Worm (Caenorhabditis elegans) whole organism, L2 larva: Measurements from ENCODE around the gene Y102A5C.2.
A peak's percentile ranks its signal among the peaks of the same experiment; 100 is the strongest.

Source experiments
- F13H6.1 ChIP-seq: sonication (generic microtip); optimal IDR thresholded peaks from 2 replicates; lab custom pipeline; 2016; ENCODE audit warnings: missing genetic modification characterization, missing compliant biosample characterization
- R02D3.7 ChIP-seq: fragments of 150-350 bp; optimal IDR thresholded peaks from 2 replicates; lab custom pipeline; 2014; ENCODE audit warnings: missing biosample characterization, missing genetic modification characterization
- Y55F3AM.14 ChIP-seq: fragments of 200-800 bp; sonication (Bioruptor generic); optimal IDR thresholded peaks from 2 replicates; lab custom pipeline; 2018; ENCODE audit warnings: mild to moderate bottlenecking, missing genetic modification characterization, missing compliant biosample characterization
- ZK546.5 ChIP-seq: sonication (generic microtip); optimal IDR thresholded peaks from 2 replicates; lab custom pipeline; 2017; ENCODE audit warnings: missing biosample characterization, missing genetic modification characterization
- aly-2 ChIP-seq: fragments of 150-350 bp; optimal IDR thresholded peaks from 2 replicates; lab custom pipeline; 2014; ENCODE audit warnings: missing biosample characterization, missing genetic modification characterization
- ama-1 ChIP-seq: fragments of 150-350 bp; optimal IDR thresholded peaks from 2 replicates; lab custom pipeline; 2018; ENCODE audit warnings: inconsistent platforms
- blmp-1 ChIP-seq: sonication (generic microtip); optimal IDR thresholded peaks from 2 replicates; lab custom pipeline; 2017; ENCODE audit warnings: missing genetic modification characterization, mild to moderate bottlenecking, missing compliant biosample characterization, antibody characterized with exemption, moderate library complexity; ENCODE audit not compliant: insufficient read depth
- ceh-82 ChIP-seq: fragments of 150-350 bp; optimal IDR thresholded peaks from 2 replicates; lab custom pipeline; 2014; ENCODE audit warnings: missing biosample characterization, missing genetic modification characterization
- crh-2 ChIP-seq: sonication (generic microtip); optimal IDR thresholded peaks from 2 replicates; lab custom pipeline; 2017; ENCODE audit warnings: missing biosample characterization, missing genetic modification characterization
- dmd-4 ChIP-seq: sonication (generic microtip); optimal IDR thresholded peaks from 2 replicates; lab custom pipeline; 2017; ENCODE audit warnings: missing biosample characterization, missing genetic modification characterization
- egl-27 ChIP-seq: sonication (generic microtip); optimal IDR thresholded peaks from 3 replicates; lab custom pipeline; 2017; ENCODE audit warnings: missing biosample characterization, missing genetic modification reagents, missing genetic modification characterization
- elt-1 ChIP-seq: fragments of 150-350 bp; optimal IDR thresholded peaks from 2 replicates; lab custom pipeline; 2014; ENCODE audit warnings: missing biosample characterization, missing genetic modification characterization
- fos-1 ChIP-seq: fragments of 150-350 bp; optimal IDR thresholded peaks from 2 replicates; lab custom pipeline; 2014; ENCODE audit warnings: missing biosample characterization, missing genetic modification characterization
- lin-11 ChIP-seq: fragments of 150-350 bp; sonication (generic microtip); optimal IDR thresholded peaks from 2 replicates; lab custom pipeline; 2014; ENCODE audit warnings: missing biosample characterization, missing genetic modification characterization, inconsistent platforms, mixed read lengths
- lin-13 ChIP-seq: fragments of 150-350 bp; optimal IDR thresholded peaks from 2 replicates; lab custom pipeline; 2014; ENCODE audit warnings: missing biosample characterization, missing genetic modification reagents, missing genetic modification characterization
- lin-39 ChIP-seq: fragments of 150-350 bp; optimal IDR thresholded peaks from 2 replicates; lab custom pipeline; 2014; ENCODE audit warnings: missing biosample characterization, missing genetic modification reagents, missing genetic modification characterization
- lsy-2 ChIP-seq, 2 experiments: fragments of 150-350 bp in 1 of 2; sonication (generic microtip) in 1 of 2; optimal IDR thresholded peaks; 2 replicates each; lab custom pipeline; 2014 to 2017; ENCODE audit warnings: missing biosample characterization in 2 of 2, missing genetic modification characterization in 2 of 2
- mab-5 ChIP-seq: fragments of 150-350 bp; optimal IDR thresholded peaks from 2 replicates; lab custom pipeline; 2014; ENCODE audit warnings: missing biosample characterization, missing genetic modification characterization
- mbf-1 ChIP-seq: sonication (generic microtip); optimal IDR thresholded peaks from 2 replicates; lab custom pipeline; 2017; ENCODE audit warnings: missing biosample characterization, missing genetic modification characterization
- mdl-1 ChIP-seq, 2 experiments: fragments of 150-350 bp in 1 of 2; sonication (generic microtip) in 1 of 2; optimal IDR thresholded peaks; 2 replicates each; lab custom pipeline; 2017; ENCODE audit warnings: missing biosample characterization in 2 of 2, missing genetic modification characterization in 2 of 2
- nhr-10 ChIP-seq: sonication (generic microtip); optimal IDR thresholded peaks from 2 replicates; lab custom pipeline; 2017; ENCODE audit warnings: missing biosample characterization, missing genetic modification characterization
- nhr-129 ChIP-seq: fragments of 150-350 bp; optimal IDR thresholded peaks from 2 replicates; lab custom pipeline; 2014; ENCODE audit warnings: missing biosample characterization, missing genetic modification characterization
- nhr-21 ChIP-seq: fragments of 150-350 bp; optimal IDR thresholded peaks from 2 replicates; lab custom pipeline; 2014; ENCODE audit warnings: missing biosample characterization, missing genetic modification characterization
- nhr-23 ChIP-seq: fragments of 150-350 bp; optimal IDR thresholded peaks from 2 replicates; lab custom pipeline; 2014; ENCODE audit warnings: missing biosample characterization, missing genetic modification reagents, missing genetic modification characterization
- nhr-237 ChIP-seq: fragments of 150-350 bp; optimal IDR thresholded peaks from 2 replicates; lab custom pipeline; 2014; ENCODE audit warnings: missing biosample characterization, missing genetic modification characterization
- nhr-25 ChIP-seq: fragments of 150-350 bp; sonication (generic microtip); optimal IDR thresholded peaks from 3 replicates; lab custom pipeline; 2014; ENCODE audit warnings: missing biosample characterization, missing genetic modification characterization
- nhr-6 ChIP-seq: fragments of 150-350 bp; optimal IDR thresholded peaks from 2 replicates; lab custom pipeline; 2014; ENCODE audit warnings: missing biosample characterization, missing genetic modification characterization
- nhr-77 ChIP-seq: fragments of 150-350 bp; optimal IDR thresholded peaks from 2 replicates; lab custom pipeline; 2014; ENCODE audit warnings: missing biosample characterization, missing genetic modification characterization
- sem-4 ChIP-seq: fragments of 150-350 bp; optimal IDR thresholded peaks from 2 replicates; lab custom pipeline; 2014; ENCODE audit warnings: missing biosample characterization, missing genetic modification reagents, missing genetic modification characterization
- sma-3 ChIP-seq: sonication (generic microtip); optimal IDR thresholded peaks from 2 replicates; lab custom pipeline; 2016; ENCODE audit warnings: missing genetic modification reagents, missing genetic modification characterization, missing compliant biosample characterization
- sma-9 ChIP-seq, 2 experiments: fragments of 150-350 bp in 1 of 2; sonication (generic microtip) in 1 of 2; optimal IDR thresholded peaks; 2 replicates each; lab custom pipeline; 2014 to 2016; ENCODE audit warnings: missing genetic modification characterization in 2 of 2, mild to moderate bottlenecking in 1 of 2, missing biosample characterization in 1 of 2, missing compliant biosample characterization in 1 of 2, missing genetic modification reagents in 1 of 2, moderate library complexity in 1 of 2
- snpc-4 ChIP-seq: fragments of 150-350 bp; optimal IDR thresholded peaks from 2 replicates; lab custom pipeline; 2014; ENCODE audit warnings: missing biosample characterization, missing genetic modification characterization
- unc-39 ChIP-seq: fragments of 150-350 bp; optimal IDR thresholded peaks from 2 replicates; lab custom pipeline; 2014; ENCODE audit warnings: missing biosample characterization, missing genetic modification characterization
- unc-55 ChIP-seq: fragments of 150-350 bp; sonication (generic microtip); optimal IDR thresholded peaks from 3 replicates; lab custom pipeline; 2014; ENCODE audit warnings: missing biosample characterization, missing genetic modification reagents, missing genetic modification characterization
- unc-62 ChIP-seq: fragments of 150-350 bp; optimal IDR thresholded peaks from 2 replicates; lab custom pipeline; 2014; ENCODE audit warnings: missing biosample characterization, missing genetic modification reagents, missing genetic modification characterization
- zag-1 ChIP-seq: fragments of 150-350 bp; optimal IDR thresholded peaks from 2 replicates; lab custom pipeline; 2014; ENCODE audit warnings: missing biosample characterization, missing genetic modification characterization
- ztf-11 ChIP-seq: sonication (generic microtip); optimal IDR thresholded peaks from 2 replicates; lab custom pipeline; 2017; ENCODE audit warnings: missing biosample characterization, missing genetic modification characterization
- ztf-4 ChIP-seq: fragments of 150-350 bp; optimal IDR thresholded peaks from 2 replicates; lab custom pipeline; 2014; ENCODE audit warnings: missing biosample characterization, missing genetic modification characterization

Y102A5C.2 gene

DNA sequence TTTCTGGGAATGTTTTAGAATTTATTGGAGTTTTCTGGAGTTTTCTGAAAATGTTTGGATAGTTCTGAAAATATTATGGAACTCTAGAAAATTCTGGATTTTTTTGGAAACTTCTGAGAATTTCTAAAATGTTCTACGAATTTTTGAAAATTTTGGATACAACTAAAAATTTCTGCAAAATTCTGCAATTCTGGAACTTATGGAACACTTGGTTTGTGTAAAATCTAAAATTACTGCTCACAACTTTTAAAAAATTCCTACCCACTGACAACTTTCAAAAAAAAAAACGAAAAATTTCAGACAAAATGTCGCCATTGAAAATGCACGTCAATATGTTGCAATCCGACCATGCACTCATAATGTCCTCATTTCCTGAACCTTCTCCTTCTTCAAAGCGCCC, 13.9 kb upstream of the Y102A5C.2 start, which contains the start of gene nhr-262:
Gene nhr-262 (plus strand): TSS at position 301 of the 400 bp plus-strand sequence.
- no peak for TF ChIP-seq nhr-23 (tag; lab: Kevin White, UChicago)
- no peak for TF ChIP-seq sma-9 (GFP tag; optimal IDR thresholded peaks at IDR 0.05; lab: Kevin White, UChicago)
- TF ChIP-seq sma-9 (tag; optimal IDR thresholded peaks at IDR 0.05; lab: Kevin White, UChicago) = no peak
- TF ChIP-seq crh-2 = no peak
- no peak for TF ChIP-seq unc-55 (GFP tag; lab: Kevin White, UChicago)
- TF ChIP-seq zag-1 (tag; lab: Kevin White, UChicago) = no peak
- TF ChIP-seq elt-1 = no peak
- TF ChIP-seq mbf-1 = no peak
- no peak for TF ChIP-seq ama-1 (lab: Kevin White, UChicago)
- no peak for TF ChIP-seq sma-3 (GFP tag; lab: Kevin White, UChicago)

DNA sequence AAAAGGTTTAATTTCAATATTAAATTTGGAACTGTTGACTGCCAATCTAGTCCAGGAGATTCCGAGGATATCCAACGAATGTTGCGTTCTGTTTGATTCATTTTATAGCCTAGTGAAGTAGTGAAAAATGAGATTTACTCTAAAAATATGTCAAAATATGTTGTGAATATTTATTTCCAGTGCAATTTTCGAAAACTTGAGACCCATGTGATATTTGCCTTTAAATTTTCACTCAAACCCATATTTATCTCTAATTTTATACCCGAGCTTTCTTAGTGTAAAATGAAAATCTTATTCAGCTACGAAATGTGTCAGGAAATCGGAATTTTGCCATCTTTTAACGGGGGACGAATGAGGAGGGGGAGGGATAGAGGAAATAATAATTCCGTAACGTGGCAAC, 8.7 kb upstream of the Y102A5C.2 start, which contains the start of gene F09C6.16:
Gene F09C6.16 (minus strand): TSS at position 101 of the 400 bp plus-strand sequence.
- TF ChIP-seq mab-5 (tag; lab: Kevin White, UChicago) (no peak), sem-4 (tag; lab: Kevin White, UChicago) (no peak), ZK546.5 (no peak), lin-11 (tag; lab: Kevin White, UChicago) (no peak), nhr-10 (tag; lab: Kevin White, UChicago) (no peak), snpc-4 (no peak), sma-3 (GFP tag; lab: Kevin White, UChicago) (no peak), lin-39 (tag; lab: Kevin White, UChicago) (no peak), aly-2 (tag; lab: Kevin White, UChicago) (no peak), nhr-6 (tag; lab: Kevin White, UChicago) (no peak), unc-39 (tag; lab: Kevin White, UChicago) (no peak), ztf-11 (tag; lab: Kevin White, UChicago) (no peak), nhr-25 (tag; lab: Kevin White, UChicago) (no peak), lsy-2 (tag; optimal IDR thresholded peaks at IDR 0.05; lab: Kevin White, UChicago) (no peak), nhr-237 (tag; lab: Kevin White, UChicago) (no peak), nhr-21 (no peak), dmd-4 (tag; lab: Kevin White, UChicago) (no peak), blmp-1 (tag; lab: Kevin White, UChicago) (no peak), R02D3.7 (tag; lab: Kevin White, UChicago) (no peak)

DNA sequence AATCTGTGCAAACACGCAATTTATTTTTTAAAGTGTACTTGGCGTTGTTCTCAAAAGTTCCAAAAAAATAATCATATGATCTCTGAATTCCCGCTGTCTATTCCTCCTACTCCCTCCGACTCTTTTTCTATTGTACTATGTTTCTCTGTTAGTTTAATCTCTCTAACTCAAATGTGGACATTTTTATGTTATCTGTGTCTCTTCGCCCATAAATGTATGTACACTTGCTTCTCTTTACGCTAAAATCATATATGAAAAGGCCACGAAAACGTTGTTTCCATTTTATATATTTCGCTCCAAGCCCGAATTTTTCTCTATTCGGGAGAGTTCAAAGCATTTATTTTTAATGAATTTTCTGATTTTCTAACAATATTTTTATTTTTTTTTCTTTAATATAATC, 7.7 kb upstream of the Y102A5C.2 start:
- TF ChIP-seq mbf-1 (no peak), F13H6.1 (tag; lab: Kevin White, UChicago) (no peak), lin-13 (GFP tag; lab: Kevin White, UChicago) (no peak), unc-62 (GFP tag; lab: Kevin White, UChicago) (no peak), nhr-10 (tag; lab: Kevin White, UChicago) (no peak), ztf-4 (tag; lab: Kevin White, UChicago) (no peak), ceh-82 (no peak), ZK546.5 (no peak), nhr-77 (tag; lab: Kevin White, UChicago) (no peak), sma-9 (GFP tag; optimal IDR thresholded peaks at IDR 0.05; lab: Kevin White, UChicago) (peak; percentile 7), sma-9 (tag; optimal IDR thresholded peaks at IDR 0.05; lab: Kevin White, UChicago) (no peak), sem-4 (tag; lab: Kevin White, UChicago) (no peak), mdl-1 (tag; optimal IDR thresholded peaks at IDR 0.05; lab: Kevin White, UChicago) (no peak), unc-39 (tag; lab: Kevin White, UChicago) (no peak), nhr-6 (tag; lab: Kevin White, UChicago) (no peak), Y55F3AM.14 (GFP tag; lab: Kevin White, UChicago) (no peak), egl-27 (tag; lab: Kevin White, UChicago) (no peak), unc-55 (GFP tag; lab: Kevin White, UChicago) (peak; percentile 18), elt-1 (no peak), crh-2 (no peak), nhr-129 (tag; lab: Kevin White, UChicago) (peak; percentile 6)
- TF ChIP-seq, all 48 proteins: peak for 3

DNA sequence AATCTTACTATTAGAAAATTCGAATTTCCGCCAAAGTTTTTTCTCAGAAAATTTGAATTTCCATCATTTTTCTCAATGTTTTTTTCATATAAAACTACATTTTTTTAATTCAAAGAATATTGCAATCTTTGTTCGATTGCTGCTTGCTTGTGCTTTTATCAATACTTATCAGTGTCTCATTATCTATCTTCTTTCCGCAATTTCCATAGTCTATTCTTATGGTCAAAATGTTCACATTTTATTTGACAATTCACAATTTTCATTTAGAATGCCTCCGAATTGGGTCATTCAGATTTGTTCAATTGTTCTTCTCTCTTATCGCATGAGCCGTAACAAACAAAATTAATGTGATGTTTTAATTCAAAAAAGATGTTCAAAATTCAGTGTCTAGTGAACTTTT, 7.2 kb upstream of the Y102A5C.2 start:
- TF ChIP-seq sma-9 (GFP tag; optimal IDR thresholded peaks at IDR 0.05; lab: Kevin White, UChicago) = no peak
- TF ChIP-seq sma-9 (tag; optimal IDR thresholded peaks at IDR 0.05; lab: Kevin White, UChicago) = no peak
- TF ChIP-seq ztf-4 (tag; lab: Kevin White, UChicago) = no peak
- TF ChIP-seq fos-1 (tag; lab: Kevin White, UChicago) = peak; percentile 44
